Worm (Caenorhabditis elegans): ENCODE measurements around the gene max-1.

The max-1 gene

DNA sequence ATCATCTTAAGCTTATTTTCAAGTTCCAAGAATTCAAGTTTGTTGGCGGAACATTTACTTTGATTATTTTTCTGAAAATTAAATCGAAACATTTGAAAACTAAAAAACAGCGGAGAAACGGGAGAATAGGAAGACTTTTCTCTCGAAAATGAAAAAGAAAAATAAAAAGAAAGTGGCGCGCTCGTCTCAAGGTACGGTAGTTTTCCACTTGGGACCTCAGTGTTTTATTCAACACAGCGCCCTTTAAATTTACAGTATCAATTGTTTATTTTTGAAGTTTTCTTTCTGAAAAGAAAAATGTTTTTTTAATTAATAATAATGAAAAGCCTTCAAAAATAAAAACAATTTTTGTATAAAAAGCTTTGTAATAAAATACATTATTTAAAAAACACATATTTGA, 11.5 kb upstream of the max-1 start:
- TF ChIP-seq nhr-76 (tag; optimal IDR thresholded peaks at IDR 0.05) (no peak), nhr-237 (tag; optimal IDR thresholded peaks at IDR 0.05) (no peak), ceh-43 (GFP tag; optimal IDR thresholded peaks at IDR 0.05) (no peak), flh-1 (GFP tag; optimal IDR thresholded peaks at IDR 0.05) (no peak), hlh-1 (tag; optimal IDR thresholded peaks at IDR 0.05) (no peak), unc-39 (tag; optimal IDR thresholded peaks at IDR 0.05) (no peak), lin-13 (tag; optimal IDR thresholded peaks at IDR 0.05) (no peak), pha-4 (tag; optimal IDR thresholded peaks at IDR 0.05) (no peak), mab-5 (tag; optimal IDR thresholded peaks at IDR 0.05) (no peak), drap-1 (GFP tag; optimal IDR thresholded peaks at IDR 0.05) (no peak), sem-2 (GFP tag; optimal IDR thresholded peaks at IDR 0.05) (no peak), snpc-4 (tag; optimal IDR thresholded peaks at IDR 0.05) (no peak), zip-8 (tag; optimal IDR thresholded peaks at IDR 0.05) (no peak), ztf-11 (tag; optimal IDR thresholded peaks at IDR 0.05) (no peak), M03D4.4 (tag; optimal IDR thresholded peaks at IDR 0.05) (no peak), ham-2 (GFP tag; optimal IDR thresholded peaks at IDR 0.05) (no peak), sptf-1 (tag; optimal IDR thresholded peaks at IDR 0.05) (no peak), unc-120 (tag; optimal IDR thresholded peaks at IDR 0.05; ENCODE audit: poor library complexity, severe bottlenecking) (no peak), elt-3 (tag; optimal IDR thresholded peaks at IDR 0.05) (no peak)

ce11 chrV:13130439-13130840, 10.4 kb upstream of the max-1 start:
- no peak for TF ChIP-seq ceh-43 (GFP tag; optimal IDR thresholded peaks at IDR 0.05)
- peak; percentile 70 for TF ChIP-seq ceh-83 (GFP tag; optimal IDR thresholded peaks at IDR 0.05)
- TF ChIP-seq lin-32 (GFP tag; optimal IDR thresholded peaks at IDR 0.05): no peak
- peak; percentile 62 for TF ChIP-seq pha-4 (tag; optimal IDR thresholded peaks at IDR 0.05)
- TF ChIP-seq M03D4.4 (tag; optimal IDR thresholded peaks at IDR 0.05): peak; percentile 49
- no peak for TF ChIP-seq snpc-4 (tag; optimal IDR thresholded peaks at IDR 0.05)
- no peak for TF ChIP-seq nhr-2 (tag; optimal IDR thresholded peaks at IDR 0.05)
- TF ChIP-seq nhr-28 (tag; optimal IDR thresholded peaks at IDR 0.05): no peak
- TF ChIP-seq sptf-1 (tag; optimal IDR thresholded peaks at IDR 0.05): peak; percentile 29
- no peak for TF ChIP-seq bed-3 (GFP tag; optimal IDR thresholded peaks at IDR 0.05)
- no peak for TF ChIP-seq elt-3 (tag; optimal IDR thresholded peaks at IDR 0.05)
- no peak for TF ChIP-seq lsy-2 (tag; optimal IDR thresholded peaks at IDR 0.05)
- TF ChIP-seq unc-39 (tag; optimal IDR thresholded peaks at IDR 0.05): no peak
- TF ChIP-seq ces-1 (GFP tag; optimal IDR thresholded peaks at IDR 0.05): peak; percentile 54
- TF ChIP-seq lin-13 (tag; optimal IDR thresholded peaks at IDR 0.05): no peak
- TF ChIP-seq elt-1 (tag; optimal IDR thresholded peaks at IDR 0.05; ENCODE audit: borderline replicate concordance, insufficient read depth): no peak
- no peak for TF ChIP-seq tbx-8 (GFP tag; optimal IDR thresholded peaks at IDR 0.05)
- TF ChIP-seq ztf-11 (tag; optimal IDR thresholded peaks at IDR 0.05): no peak
- peak; percentile 54 for TF ChIP-seq ham-2 (GFP tag; optimal IDR thresholded peaks at IDR 0.05)
- no peak for TF ChIP-seq nhr-76 (tag; optimal IDR thresholded peaks at IDR 0.05)
- TF ChIP-seq unc-120 (tag; optimal IDR thresholded peaks at IDR 0.05; ENCODE audit: poor library complexity, severe bottlenecking): peak; percentile 91
- TF ChIP-seq drap-1 (GFP tag; optimal IDR thresholded peaks at IDR 0.05): peak; percentile 30
- no peak for TF ChIP-seq mls-2 (tag; optimal IDR thresholded peaks at IDR 0.05)
- TF ChIP-seq blmp-1 (tag; optimal IDR thresholded peaks at IDR 0.05): no peak
- no peak for TF ChIP-seq unc-62 (GFP tag; optimal IDR thresholded peaks at IDR 0.05)
- no peak for TF ChIP-seq flh-1 (GFP tag; optimal IDR thresholded peaks at IDR 0.05)
- TF ChIP-seq ceh-39 (tag; optimal IDR thresholded peaks at IDR 0.05): no peak
- no peak for TF ChIP-seq zip-8 (tag; optimal IDR thresholded peaks at IDR 0.05)
- peak; percentile 80 for TF ChIP-seq hlh-1 (tag; optimal IDR thresholded peaks at IDR 0.05)
- TF ChIP-seq cnd-1 (tag; optimal IDR thresholded peaks at IDR 0.05): no peak
- TF ChIP-seq nhr-12 (tag; optimal IDR thresholded peaks at IDR 0.05): no peak
- TF ChIP-seq nhr-237 (tag; optimal IDR thresholded peaks at IDR 0.05): peak; percentile 18
- no peak for TF ChIP-seq sem-2 (GFP tag; optimal IDR thresholded peaks at IDR 0.05)
- no peak for TF ChIP-seq mab-5 (tag; optimal IDR thresholded peaks at IDR 0.05)
- peak; percentile 33 for TF ChIP-seq mep-1 (tag; optimal IDR thresholded peaks at IDR 0.05)

DNA sequence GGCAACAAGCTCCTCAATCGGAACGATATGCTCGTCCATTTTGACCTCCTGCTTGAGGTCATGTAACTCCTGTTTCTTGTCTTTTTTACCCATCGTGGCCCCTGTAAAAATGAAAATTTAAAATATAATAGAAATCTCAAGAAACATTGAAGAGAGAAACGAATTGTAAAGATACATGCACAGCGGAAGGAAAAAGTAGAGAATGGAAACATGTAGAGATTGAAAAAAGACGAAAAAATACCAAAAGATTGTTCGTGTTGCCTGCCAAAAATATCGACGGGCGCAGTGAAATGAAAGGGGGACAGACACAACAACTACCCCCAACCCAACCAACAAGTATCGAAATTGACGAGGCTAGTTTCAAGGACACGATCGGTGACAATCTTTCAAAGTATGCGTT, 9.9 kb upstream of the max-1 start, which contains the start of gene eat-6:
Gene eat-6 (minus strand): TSS at position 101 of the 400 bp plus-strand sequence.
- TF ChIP-seq mab-5 (tag; optimal IDR thresholded peaks at IDR 0.05) (no peak), nhr-28 (tag; optimal IDR thresholded peaks at IDR 0.05) (no peak), mls-2 (tag; optimal IDR thresholded peaks at IDR 0.05) (no peak), elt-3 (tag; optimal IDR thresholded peaks at IDR 0.05) (no peak), cnd-1 (tag; optimal IDR thresholded peaks at IDR 0.05) (no peak), pha-4 (tag; optimal IDR thresholded peaks at IDR 0.05) (no peak), ztf-11 (tag; optimal IDR thresholded peaks at IDR 0.05) (no peak), M03D4.4 (tag; optimal IDR thresholded peaks at IDR 0.05) (no peak), ceh-39 (tag; optimal IDR thresholded peaks at IDR 0.05) (no peak), ces-1 (GFP tag; optimal IDR thresholded peaks at IDR 0.05) (no peak), zip-8 (tag; optimal IDR thresholded peaks at IDR 0.05) (no peak), lin-13 (tag; optimal IDR thresholded peaks at IDR 0.05) (no peak), flh-1 (GFP tag; optimal IDR thresholded peaks at IDR 0.05) (no peak), nhr-237 (tag; optimal IDR thresholded peaks at IDR 0.05) (no peak), mep-1 (tag; optimal IDR thresholded peaks at IDR 0.05) (no peak), nhr-12 (tag; optimal IDR thresholded peaks at IDR 0.05) (no peak)

Data from whole organism, mixed stage, embryonic.